Fruit fly (Drosophila melanogaster): ENCODE measurements around the gene Dic1.

Gene Dic1

dm6 chr3R:13406898-13407297 is 42.2 kb downstream of the Dic1 start, which contains the start of gene yellow-e2:
Gene yellow-e2 (minus strand): TSS chr3R:13406998.
- TF ChIP-seq Sox15 (GFP tag; optimal IDR thresholded peaks at IDR 0.05), result no peak
- TF ChIP-seq Lpt (GFP tag; optimal IDR thresholded peaks at IDR 0.05), result no peak
- no peak for TF ChIP-seq salr (GFP tag; optimal IDR thresholded peaks at IDR 0.05)
- no peak for TF ChIP-seq CG6163 (GFP tag; IDR thresholded peaks at IDR 0.05)
- TF ChIP-seq Blimp-1 (GFP tag; optimal IDR thresholded peaks at IDR 0.05), result no peak
- no peak for TF ChIP-seq CG6808 (GFP tag; optimal IDR thresholded peaks at IDR 0.05)
- peak; percentile 23 for TF ChIP-seq dsx (GFP tag; optimal IDR thresholded peaks at IDR 0.05; ENCODE audit: poor library complexity, severe bottlenecking)
- no peak for TF ChIP-seq esn (GFP tag; optimal IDR thresholded peaks at IDR 0.05)
- TF ChIP-seq net (GFP tag; optimal IDR thresholded peaks at IDR 0.05), result no peak
- no peak for TF ChIP-seq CG32006 (GFP tag; optimal IDR thresholded peaks at IDR 0.05)
- no peak for TF ChIP-seq CG11294 (GFP tag; IDR thresholded peaks at IDR 0.05)
- TF ChIP-seq cyc (GFP tag; optimal IDR thresholded peaks at IDR 0.05), result no peak
- no peak for TF ChIP-seq CG8119 (GFP tag; IDR thresholded peaks at IDR 0.05)
- TF ChIP-seq CG15336 (GFP tag; IDR thresholded peaks at IDR 0.05), result no peak
- TF ChIP-seq eg (GFP tag; IDR thresholded peaks at IDR 0.05), result no peak
- no peak for TF ChIP-seq vri (GFP tag; optimal IDR thresholded peaks at IDR 0.05)
- TF ChIP-seq Eip78C (GFP tag), result peak; percentile 1
- no peak for TF ChIP-seq CG1621 (tag; optimal IDR thresholded peaks at IDR 0.05)
- TF ChIP-seq svp (GFP tag), result peak; percentile 55
- no peak for TF ChIP-seq CG3032 (tag; optimal IDR thresholded peaks at IDR 0.05)
- no peak for TF ChIP-seq achi (GFP tag; optimal IDR thresholded peaks at IDR 0.05)
- no peak for TF ChIP-seq CG4318 (GFP tag; optimal IDR thresholded peaks at IDR 0.05)
- no peak for TF ChIP-seq Met (GFP tag; optimal IDR thresholded peaks at IDR 0.05)
- no peak for TF ChIP-seq CG10631 (GFP tag; optimal IDR thresholded peaks at IDR 0.05)
- no peak for TF ChIP-seq lz (GFP tag; optimal IDR thresholded peaks at IDR 0.05)
- no peak for TF ChIP-seq CG6792 (GFP tag; optimal IDR thresholded peaks at IDR 0.05)

DNA sequence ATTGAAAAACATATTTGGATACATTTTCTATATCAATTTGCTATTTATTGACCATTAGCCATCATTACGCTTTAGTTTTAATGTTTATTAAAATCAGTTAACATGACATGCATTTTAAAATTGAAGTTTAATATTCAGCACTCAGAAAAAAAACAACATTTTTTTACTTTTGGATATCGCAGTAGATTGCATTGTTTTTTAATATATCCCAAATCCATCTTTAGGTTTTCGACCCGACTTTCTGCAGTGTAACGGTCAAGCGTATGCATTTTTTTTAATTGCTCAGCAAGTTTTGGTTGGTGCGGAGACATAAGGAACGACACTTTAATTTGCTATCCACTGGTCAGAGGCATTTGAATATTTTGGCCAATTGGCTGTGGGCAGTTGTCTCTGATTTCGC is 48.0 kb downstream of the Dic1 start:
- TF ChIP-seq Hr4 (GFP tag; optimal IDR thresholded peaks at IDR 0.05), result peak; percentile 66
- no peak for TF ChIP-seq fkh (GFP tag; optimal IDR thresholded peaks at IDR 0.05)
- TF ChIP-seq eg (GFP tag; IDR thresholded peaks at IDR 0.05), result peak; percentile 51; the same call in 2 of the 3 replicates
- TF ChIP-seq CG32006 (GFP tag; optimal IDR thresholded peaks at IDR 0.05), result peak; percentile 67
- peak; percentile 50 for TF ChIP-seq CG6276 (GFP tag; optimal IDR thresholded peaks at IDR 0.05)
- no peak for TF ChIP-seq topi (GFP tag; optimal IDR thresholded peaks at IDR 0.05)
- TF ChIP-seq CG15336 (GFP tag; IDR thresholded peaks at IDR 0.05), result peak; percentile 40; the same call in 1 of the 2 replicates
- peak; percentile 62 for TF ChIP-seq Eip78C (GFP tag)
- no peak for TF ChIP-seq CG11902 (GFP tag; optimal IDR thresholded peaks at IDR 0.05)
- peak; percentile 7 for TF ChIP-seq pdm3 (GFP tag; optimal IDR thresholded peaks at IDR 0.05)
- TF ChIP-seq CG8119 (GFP tag; IDR thresholded peaks at IDR 0.05), result 0 out of 3 replicates have a peak, but pooled peaks have one; percentile 43
- TF ChIP-seq CG4318 (GFP tag; optimal IDR thresholded peaks at IDR 0.05), result peak; percentile 28
- TF ChIP-seq Lpt (GFP tag; optimal IDR thresholded peaks at IDR 0.05), result peak; percentile 5

- no peak for TF ChIP-seq Eip75B (GFP tag; optimal IDR thresholded peaks at IDR 0.05)
- no peak for TF ChIP-seq Blimp-1 (GFP tag; optimal IDR thresholded peaks at IDR 0.05)
- 0 out of 3 replicates have a peak, but pooled peaks have one; percentile 19 for TF ChIP-seq CG8119 (GFP tag; IDR thresholded peaks at IDR 0.05)
- TF ChIP-seq pdm3 (GFP tag; optimal IDR thresholded peaks at IDR 0.05), result no peak
- TF ChIP-seq achi (GFP tag; optimal IDR thresholded peaks at IDR 0.05), result no peak
- TF ChIP-seq CG11902 (GFP tag; optimal IDR thresholded peaks at IDR 0.05), result no peak
- TF ChIP-seq eg (GFP tag; IDR thresholded peaks at IDR 0.05), result 0 out of 3 replicates have a peak, but pooled peaks have one; percentile 9
- no peak for TF ChIP-seq CG10669 (GFP tag; optimal IDR thresholded peaks at IDR 0.05)
- no peak for TF ChIP-seq Hr38 (GFP tag; optimal IDR thresholded peaks at IDR 0.05)
- no peak for TF ChIP-seq vri (GFP tag; optimal IDR thresholded peaks at IDR 0.05)
These were observed 50.4 kb downstream of the Dic1 start, which contains the start of gene yellow-e for dm6 chr3R:13415186-13415585. Gene yellow-e (minus strand): TSS chr3R:13415286.

DNA sequence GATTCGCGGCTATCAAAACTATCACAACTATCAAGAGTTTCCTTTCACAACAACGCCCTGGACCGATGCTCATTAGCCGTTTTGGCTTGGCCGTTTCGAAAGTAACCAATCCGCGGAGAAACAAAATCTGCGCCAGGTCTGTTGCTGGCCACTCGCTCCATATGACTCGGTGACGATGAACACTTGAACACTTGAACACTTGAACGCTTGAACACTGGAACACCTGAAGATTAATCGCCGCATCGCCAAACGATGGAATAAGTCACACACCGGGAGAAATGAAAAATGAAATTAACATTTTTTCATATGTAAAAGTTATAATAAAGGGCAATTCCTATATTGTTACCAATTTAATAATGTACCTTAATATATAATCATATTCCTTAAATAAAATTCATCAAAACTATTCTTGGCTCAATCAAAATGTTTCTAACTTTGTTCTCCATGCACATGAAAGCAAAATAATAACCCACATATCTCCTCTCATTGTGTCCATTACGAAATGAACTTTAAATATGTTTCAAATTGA is 52.4 kb downstream of the Dic1 start:
- TF ChIP-seq Lpt (GFP tag; optimal IDR thresholded peaks at IDR 0.05), result no peak
- TF ChIP-seq achi (GFP tag; optimal IDR thresholded peaks at IDR 0.05), result no peak
- TF ChIP-seq CG6276 (GFP tag; optimal IDR thresholded peaks at IDR 0.05), result peak; percentile 10
- no peak for TF ChIP-seq Hr39 (GFP tag; optimal IDR thresholded peaks at IDR 0.05)
- TF ChIP-seq CG11294 (GFP tag; IDR thresholded peaks at IDR 0.05), result no peak
- TF ChIP-seq ss (GFP tag; optimal IDR thresholded peaks at IDR 0.05), result no peak
- TF ChIP-seq CG6808 (GFP tag; optimal IDR thresholded peaks at IDR 0.05), result no peak
- peak; percentile 52; the same call in 2 of the 3 replicates for TF ChIP-seq CG8119 (GFP tag; IDR thresholded peaks at IDR 0.05)
- TF ChIP-seq CG32006 (GFP tag; optimal IDR thresholded peaks at IDR 0.05), result peak; percentile 59
- TF ChIP-seq fd59A (GFP tag; optimal IDR thresholded peaks at IDR 0.05), result no peak
- no peak for TF ChIP-seq CG8632 (GFP tag; optimal IDR thresholded peaks at IDR 0.05)
- TF ChIP-seq CG1621 (tag; optimal IDR thresholded peaks at IDR 0.05), result no peak
- TF ChIP-seq Eip78C (GFP tag), result peak; percentile 34
- no peak for TF ChIP-seq Sox102F (GFP tag; optimal IDR thresholded peaks at IDR 0.05)
- no peak for TF ChIP-seq CG3032 (tag; optimal IDR thresholded peaks at IDR 0.05)
- TF ChIP-seq salr (GFP tag; optimal IDR thresholded peaks at IDR 0.05), result no peak
- TF ChIP-seq Smox (GFP tag; optimal IDR thresholded peaks at IDR 0.05), result no peak
- no peak for TF ChIP-seq CG10631 (GFP tag; optimal IDR thresholded peaks at IDR 0.05)
- TF ChIP-seq dsx (GFP tag; optimal IDR thresholded peaks at IDR 0.05; ENCODE audit: poor library complexity, severe bottlenecking), result no peak
- peak; percentile 57 for TF ChIP-seq CG15336 (GFP tag; IDR thresholded peaks at IDR 0.05)
- TF ChIP-seq fd85E (GFP tag; optimal IDR thresholded peaks at IDR 0.05), result no peak
- TF ChIP-seq CG4318 (GFP tag; optimal IDR thresholded peaks at IDR 0.05), result no peak

Data from whole organism, prepupa.